Fruit fly (Drosophila melanogaster) whole organism, adult: ENCODE results near the gene CG31626.
A peak's percentile ranks its signal among the peaks of the same experiment; 100 is the strongest.

Experiments used
- CG5204 ChIP-seq: fragments of 200-800 bp; sonication (Bioruptor generic); optimal IDR thresholded peaks from 2 replicates; lab custom pipeline; 2016; ENCODE audit warnings: missing biosample characterization, missing genetic modification characterization
- CG7045 ChIP-seq: fragments of 200-800 bp; sonication (Bioruptor generic); optimal IDR thresholded peaks from 2 replicates; lab custom pipeline; 2017; ENCODE audit warnings: missing biosample characterization, mild to moderate bottlenecking, missing genetic modification characterization
- Mnt ChIP-seq: fragments of 200-800 bp; sonication (Bioruptor generic); optimal IDR thresholded peaks from 2 replicates; lab custom pipeline; 2016; ENCODE audit warnings: missing biosample characterization, mild to moderate bottlenecking, missing genetic modification characterization
- bab1 ChIP-seq: fragments of 200-800 bp; sonication (Bioruptor generic); optimal IDR thresholded peaks from 3 replicates; lab custom pipeline; 2019; ENCODE audit warnings: missing biosample characterization, mild to moderate bottlenecking, missing genetic modification characterization, moderate library complexity
- kay ChIP-seq: fragments of 200-800 bp; sonication (Bioruptor generic); peaks from one replicate; lab custom pipeline; 2016; ENCODE audit warnings: missing biosample characterization, missing genetic modification characterization, borderline replicate concordance

DNA sequence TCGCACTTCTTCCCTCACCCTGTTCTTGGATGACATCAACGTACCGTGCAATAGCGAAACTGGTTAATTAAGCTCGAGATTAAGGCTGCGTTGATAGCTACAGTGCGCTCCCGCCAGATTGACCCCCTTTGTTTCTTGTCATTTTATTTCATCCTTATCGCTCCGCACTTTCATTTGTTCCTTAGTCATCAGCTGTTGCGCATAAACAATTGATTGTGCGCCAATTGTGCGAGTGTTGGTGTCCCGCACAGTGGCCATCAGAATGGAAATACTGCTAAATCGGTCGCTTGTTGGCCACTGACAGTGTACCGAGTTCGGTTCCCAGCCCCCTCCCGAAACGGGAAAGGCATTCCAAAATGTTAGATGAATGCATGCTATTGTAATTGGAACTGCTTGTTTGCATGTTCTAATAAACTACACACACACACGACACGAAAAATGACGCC, 16.9 kb downstream of the CG31626 start:
- no peak for TF ChIP-seq CG5204 (GFP tag; lab: Kevin White, UChicago)
- no peak for TF ChIP-seq Mnt (GFP tag; lab: Kevin White, UChicago)
- TF ChIP-seq kay (GFP tag; lab: Kevin White, UChicago), result peak; percentile 30
- peak; percentile 9 for TF ChIP-seq CG7045
- TF ChIP-seq bab1 (GFP tag; lab: Kevin White, UChicago), result peak; percentile 30
